Fruit fly (Drosophila melanogaster) whole organism, embryonic: ENCODE data around the gene CG3408.
A peak's percentile ranks its signal among the peaks of the same experiment; 100 is the strongest.

Experiments used
- Asciz ChIP-seq: fragments of 200-800 bp; sonication (Bioruptor generic); optimal IDR thresholded peaks from 2 replicates; lab custom pipeline; 2017; ENCODE audit warnings: missing biosample characterization, mild to moderate bottlenecking, missing genetic modification characterization, missing genetic modification reagents
- CG10431 ChIP-seq: fragments of 200-800 bp; sonication (Bioruptor generic); optimal IDR thresholded peaks from 3 replicates; lab custom pipeline; 2018; ENCODE audit warnings: missing biosample characterization, mild to moderate bottlenecking, missing genetic modification characterization
- CG11093 ChIP-seq: fragments of 200-800 bp; sonication (Bioruptor generic); IDR thresholded peaks from 3 replicates; pipeline ENCODE4 v1.3.6; 2022; ENCODE audit warnings: missing biosample characterization, missing genetic modification characterization
- CG11504 ChIP-seq: fragments of 200-800 bp; sonication (Bioruptor generic); optimal IDR thresholded peaks from 3 replicates; lab custom pipeline; 2019; ENCODE audit warnings: missing biosample characterization, mild to moderate bottlenecking, missing genetic modification characterization, moderate library complexity
- CG12071 ChIP-seq: fragments of 200-800 bp; sonication (Bioruptor generic); optimal IDR thresholded peaks from 3 replicates; lab custom pipeline; 2018; ENCODE audit warnings: missing biosample characterization, mild to moderate bottlenecking, missing genetic modification characterization
- CG12942 ChIP-seq: fragments of 200-800 bp; sonication (Bioruptor generic); optimal IDR thresholded peaks from 3 replicates; lab custom pipeline; 2016; ENCODE audit warnings: missing biosample characterization, missing genetic modification characterization
- CG13287 ChIP-seq: fragments of 200-800 bp; sonication (Bioruptor generic); IDR thresholded peaks from 2 replicates; pipeline ENCODE4 v1.3.6; 2022; ENCODE audit warnings: missing biosample characterization, missing genetic modification characterization; ENCODE audit not compliant: partially characterized antibody
- CG15479 ChIP-seq: fragments of 200-800 bp; sonication (Bioruptor generic); optimal IDR thresholded peaks from 3 replicates; lab custom pipeline; 2019; ENCODE audit warnings: missing biosample characterization, mild to moderate bottlenecking, missing genetic modification characterization, moderate library complexity
- CG1602 ChIP-seq: fragments of 200-800 bp; sonication (Bioruptor generic); optimal IDR thresholded peaks from 3 replicates; lab custom pipeline; 2016; ENCODE audit warnings: missing biosample characterization, missing genetic modification characterization
- CG17568 ChIP-seq: fragments of 200-800 bp; sonication (Bioruptor generic); optimal IDR thresholded peaks from 2 replicates; lab custom pipeline; 2018; ENCODE audit warnings: missing biosample characterization, mild to moderate bottlenecking, missing genetic modification characterization, moderate library complexity
- CG18011 ChIP-seq: fragments of 200-800 bp; sonication (Bioruptor generic); optimal IDR thresholded peaks from 2 replicates; lab custom pipeline; 2017; ENCODE audit warnings: missing biosample characterization, missing genetic modification characterization, mild to moderate bottlenecking, moderate library complexity, missing genotype
- CG18764 ChIP-seq: fragments of 200-800 bp; sonication (Bioruptor generic); optimal IDR thresholded peaks from 3 replicates; lab custom pipeline; 2016; ENCODE audit warnings: missing biosample characterization, missing genetic modification characterization
- CG30020 ChIP-seq: fragments of 200-800 bp; optimal IDR thresholded peaks from 2 replicates; lab custom pipeline; 2019; ENCODE audit warnings: missing biosample characterization, mild to moderate bottlenecking, missing genetic modification characterization, moderate library complexity
- CG30431 ChIP-seq: fragments of 200-800 bp; sonication (Bioruptor generic); optimal IDR thresholded peaks from 2 replicates; lab custom pipeline; 2017; ENCODE audit warnings: missing biosample characterization, missing genetic modification characterization
- CG3281 ChIP-seq: fragments of 200-800 bp; sonication (Bioruptor generic); optimal IDR thresholded peaks from 3 replicates; lab custom pipeline; 2017; ENCODE audit warnings: missing biosample characterization, mild to moderate bottlenecking, missing genetic modification characterization
- CG33213 ChIP-seq: fragments of 200-800 bp; sonication (Bioruptor generic); optimal IDR thresholded peaks from 3 replicates; lab custom pipeline; 2016; ENCODE audit warnings: missing biosample characterization, missing genetic modification characterization
- CG3847 ChIP-seq: fragments of 200-800 bp; sonication (Bioruptor generic); IDR thresholded peaks from 2 replicates; pipeline ENCODE4 v1.3.6; 2022; ENCODE audit warnings: missing biosample characterization, missing genetic modification characterization
- CG43689 ChIP-seq: fragments of 200-800 bp; sonication (Bioruptor generic); IDR thresholded peaks from 2 replicates; pipeline ENCODE4 v1.3.6; 2022; ENCODE audit warnings: missing biosample characterization, missing genetic modification characterization
- CG5180 ChIP-seq: fragments of 200-800 bp; sonication (Bioruptor generic); optimal IDR thresholded peaks from 3 replicates; lab custom pipeline; 2017; ENCODE audit warnings: missing biosample characterization, missing genetic modification characterization, mild to moderate bottlenecking, moderate library complexity, missing genetic modification reagents
- CG8765 ChIP-seq: fragments of 200-800 bp; sonication (Bioruptor generic); IDR thresholded peaks from 2 replicates; pipeline ENCODE4 v1.3.6; 2022; ENCODE audit warnings: missing biosample characterization, missing genetic modification characterization
- CTCF ChIP-seq: fragments of 200-800 bp; sonication (Bioruptor generic); optimal IDR thresholded peaks from 2 replicates; lab custom pipeline; 2017; ENCODE audit warnings: missing biosample characterization, mild to moderate bottlenecking, missing genetic modification characterization, moderate library complexity
- Camta ChIP-seq: fragments of 200-800 bp; sonication (Bioruptor generic); optimal IDR thresholded peaks from 2 replicates; lab custom pipeline; 2016; ENCODE audit warnings: missing biosample characterization, missing genetic modification characterization
- CkIIα-i1 ChIP-seq: fragments of 200-800 bp; sonication (Bioruptor generic); IDR thresholded peaks from 2 replicates; pipeline ENCODE4 v1.3.6; 2022; ENCODE audit warnings: missing biosample characterization, missing genetic modification characterization
- Deaf1 ChIP-seq: fragments of 200-800 bp; optimal IDR thresholded peaks from 3 replicates; lab custom pipeline; 2019; ENCODE audit warnings: missing biosample characterization, mild to moderate bottlenecking, missing genetic modification characterization, moderate library complexity
- Dref ChIP-seq: fragments of 200-800 bp; sonication (Bioruptor generic); IDR thresholded peaks from 2 replicates; pipeline ENCODE4 v1.3.6; 2022; ENCODE audit warnings: missing biosample characterization, missing genetic modification characterization
- Hmx ChIP-seq: fragments of 200-800 bp; sonication (Bioruptor generic); optimal IDR thresholded peaks from 2 replicates; lab custom pipeline; 2016; ENCODE audit warnings: missing biosample characterization, missing genetic modification characterization
- Hr3 ChIP-seq: fragments of 200-800 bp; sonication (Bioruptor generic); optimal IDR thresholded peaks from 3 replicates; lab custom pipeline; 2016; ENCODE audit warnings: missing biosample characterization, missing genetic modification characterization
- Hr51 ChIP-seq, 2 experiments: fragments of 200-800 bp; sonication (Bioruptor generic); optimal IDR thresholded peaks; 2 replicates in 1 of 2; 3 replicates in 1 of 2; lab custom pipeline; 2016 to 2018; ENCODE audit warnings: missing biosample characterization in 2 of 2, missing genetic modification characterization in 2 of 2, mild to moderate bottlenecking in 1 of 2, moderate library complexity in 1 of 2
- Mrtf ChIP-seq: fragments of 200-800 bp; sonication (Bioruptor generic); IDR thresholded peaks from 3 replicates; pipeline ENCODE4 v1.3.6; 2022; ENCODE audit warnings: missing biosample characterization, missing genetic modification characterization
- NfI ChIP-seq: fragments of 200-800 bp; sonication (Bioruptor generic); optimal IDR thresholded peaks from 3 replicates; lab custom pipeline; 2018; ENCODE audit warnings: missing biosample characterization, mild to moderate bottlenecking, missing genetic modification characterization, moderate library complexity
- Spps ChIP-seq: fragments of 200-800 bp; sonication (Bioruptor generic); optimal IDR thresholded peaks from 2 replicates; lab custom pipeline; 2018; ENCODE audit warnings: missing biosample characterization, mild to moderate bottlenecking, missing genetic modification characterization
- TFAM ChIP-seq: fragments of 200-800 bp; sonication (Bioruptor generic); optimal IDR thresholded peaks from 2 replicates; lab custom pipeline; 2017; ENCODE audit warnings: missing biosample characterization, missing genetic modification characterization, inconsistent platforms
- ac ChIP-seq: fragments of 200-800 bp; sonication (Bioruptor generic); optimal IDR thresholded peaks from 3 replicates; lab custom pipeline; 2017; ENCODE audit warnings: missing biosample characterization, mild to moderate bottlenecking, missing genetic modification characterization
- bbx ChIP-seq: fragments of 200-800 bp; sonication (Bioruptor generic); IDR thresholded peaks from 2 replicates; pipeline ENCODE4 v1.3.6; 2022; ENCODE audit warnings: missing biosample characterization, missing genetic modification characterization; ENCODE audit not compliant: partially characterized antibody
- chn ChIP-seq: fragments of 200-800 bp; sonication (Bioruptor generic); optimal IDR thresholded peaks from 2 replicates; lab custom pipeline; 2016; ENCODE audit warnings: missing biosample characterization, missing genetic modification characterization
- dan ChIP-seq: fragments of 200-800 bp; sonication (Bioruptor generic); IDR thresholded peaks from 2 replicates; pipeline ENCODE4 v1.3.6; 2022; ENCODE audit warnings: missing biosample characterization, missing genetic modification characterization
- dati ChIP-seq: fragments of 200-800 bp; sonication (Bioruptor generic); IDR thresholded peaks from 2 replicates; pipeline ENCODE4 v1.3.6; 2022; ENCODE audit warnings: missing biosample characterization, missing genetic modification characterization
- gcm ChIP-seq: fragments of 200-800 bp; sonication (Bioruptor generic); optimal IDR thresholded peaks from 2 replicates; lab custom pipeline; 2019; ENCODE audit warnings: missing biosample characterization, mild to moderate bottlenecking, missing genetic modification characterization, moderate library complexity
- gem ChIP-seq: fragments of 200-800 bp; sonication (Bioruptor generic); optimal IDR thresholded peaks from 2 replicates; lab custom pipeline; 2019; ENCODE audit warnings: missing biosample characterization, mild to moderate bottlenecking, missing genetic modification characterization, moderate library complexity
- jumu ChIP-seq: fragments of 200-800 bp; sonication (Bioruptor generic); optimal IDR thresholded peaks from 3 replicates; lab custom pipeline; 2016; ENCODE audit warnings: missing biosample characterization, missing genetic modification characterization
- nerfin-1 ChIP-seq: fragments of 200-800 bp; sonication (Bioruptor generic); optimal IDR thresholded peaks from 3 replicates; lab custom pipeline; 2019; ENCODE audit warnings: missing biosample characterization, mild to moderate bottlenecking, missing genetic modification characterization, moderate library complexity
- onecut ChIP-seq: fragments of 200-800 bp; sonication (Bioruptor generic); IDR thresholded peaks from 2 replicates; pipeline ENCODE4 v1.3.6; 2022; ENCODE audit warnings: missing biosample characterization, missing genetic modification characterization
- otp ChIP-seq: fragments of 200-800 bp; sonication (Bioruptor generic); IDR thresholded peaks from 3 replicates; pipeline ENCODE4, ENCODE4 v1.3.6; 2022; ENCODE audit warnings: missing biosample characterization, missing genetic modification characterization
- prd ChIP-seq, 3 experiments: fragments of >200 bp in 2 of 3; fragments of 200-800 bp in 1 of 3; sonication (Bioruptor generic) in 1 of 3; optimal IDR thresholded peaks in 2 of 3; IDR thresholded peaks in 1 of 3; 2 replicates in 2 of 3; 3 replicates in 1 of 3; pipeline versions ENCODE4 v1.3.6 to Lab custom; 2017 to 2022; ENCODE audit warnings: missing biosample characterization in 1 of 3, missing genetic modification characterization in 1 of 3
- ro ChIP-seq: fragments of 200-800 bp; sonication (Bioruptor generic); IDR thresholded peaks from 2 replicates; pipeline ENCODE4 v1.3.6; 2022; ENCODE audit warnings: missing biosample characterization, missing genetic modification characterization
- slou ChIP-seq: fragments of 200-800 bp; sonication (Bioruptor generic); optimal IDR thresholded peaks from 3 replicates; lab custom pipeline; 2016; ENCODE audit warnings: missing biosample characterization, missing genetic modification characterization
- toy ChIP-seq: fragments of 200-800 bp; sonication (Bioruptor generic); IDR thresholded peaks from 2 replicates; pipeline ENCODE4 v1.3.6; 2022; ENCODE audit warnings: missing biosample characterization, missing genetic modification characterization
- vvl ChIP-seq: fragments of 200-800 bp; sonication (Bioruptor generic); IDR thresholded peaks from 2 replicates; pipeline ENCODE4 v1.3.6; 2022; ENCODE audit warnings: missing biosample characterization, missing genetic modification characterization
- z ChIP-seq: fragments of 200-800 bp; sonication (Bioruptor generic); IDR thresholded peaks from 3 replicates; pipeline ENCODE4 v1.3.6; 2022; ENCODE audit warnings: missing biosample characterization, missing genetic modification characterization

The CG3408 gene

DNA sequence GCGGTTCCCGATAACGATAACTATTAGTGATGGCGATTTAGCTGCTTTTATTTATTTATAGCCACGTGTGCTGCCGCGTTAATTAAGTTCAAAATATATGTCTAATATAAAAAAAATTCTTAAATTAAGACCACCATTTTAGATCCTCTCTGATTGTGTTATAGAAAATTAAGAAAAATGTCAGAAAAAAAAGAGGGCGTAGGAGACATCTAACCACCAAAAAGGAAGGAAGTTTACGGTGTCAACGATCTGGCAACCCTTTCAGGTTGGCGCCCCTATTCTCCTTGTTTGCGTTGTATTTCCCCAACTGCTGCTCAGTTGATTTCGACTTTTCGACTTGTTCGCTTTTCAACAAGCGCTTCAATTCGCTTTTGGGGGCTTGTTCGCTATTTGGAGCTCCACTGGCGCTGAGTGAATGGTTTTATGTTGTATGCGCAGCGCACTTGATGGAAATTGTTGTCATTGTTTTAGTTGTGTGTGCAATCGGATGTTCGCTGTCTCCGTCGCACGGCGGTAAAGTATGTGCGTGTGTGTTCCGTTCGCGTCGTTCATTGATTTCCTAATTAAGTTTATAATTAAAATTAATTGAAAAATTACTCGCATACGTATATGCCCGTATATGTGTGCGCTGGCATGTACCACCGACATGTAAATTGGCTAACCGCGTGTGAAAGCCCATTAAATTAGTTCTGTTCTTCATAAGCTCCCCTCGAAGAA lies 48.5 kb downstream of the CG3408 start, which contains the start of the genes CG3434 and CG44838 (continued):
- peak; percentile 64 for TF ChIP-seq Spps (tag; lab: Kevin White, UChicago)
- no peak for TF ChIP-seq CG43689 (GFP tag; lab: Robert Waterston, UW)
- TF ChIP-seq CG10431 (GFP tag; lab: Kevin White, UChicago): peak; percentile 3
- TF ChIP-seq otp (GFP tag; lab: Robert Waterston, UW): peak; percentile 72; the same call in 2 of the 3 replicates
- peak; percentile 87 for TF ChIP-seq CG5180 (GFP tag; lab: Kevin White, UChicago)
- peak; percentile 60 for TF ChIP-seq CTCF (GFP tag; lab: Kevin White, UChicago)
- peak; percentile 75 for TF ChIP-seq CG1602 (GFP tag; lab: Kevin White, UChicago)
- peak; percentile 45; the same call in 1 of the 3 replicates for TF ChIP-seq CG11093
- no peak for TF ChIP-seq dan (GFP tag; lab: Robert Waterston, UW)
- no peak for TF ChIP-seq ac (GFP tag; lab: Kevin White, UChicago)
- peak; percentile 19 for TF ChIP-seq CG15479 (GFP tag; lab: Kevin White, UChicago)
- no peak for TF ChIP-seq toy
- TF ChIP-seq dati (GFP tag; lab: Robert Waterston, UW): peak; percentile 45; the same call in 1 of the 2 replicates
- peak; percentile 64 for TF ChIP-seq CG17568
- peak; percentile 66 for TF ChIP-seq Dref
- peak; percentile 51 for TF ChIP-seq onecut (GFP tag; lab: Robert Waterston, UW)
- peak; percentile 79 for TF ChIP-seq CG3281 (GFP tag; lab: Kevin White, UChicago)
- peak; percentile 74 for TF ChIP-seq CG12942 (GFP tag; lab: Kevin White, UChicago)
- peak; percentile 79 for TF ChIP-seq CG11504 (tag; lab: Kevin White, UChicago)
- TF ChIP-seq jumu (GFP tag; lab: Kevin White, UChicago): peak; percentile 73
- TF ChIP-seq gem: peak; percentile 88
- TF ChIP-seq CG8765: peak; percentile 64
- TF ChIP-seq Camta (GFP tag; lab: Kevin White, UChicago): peak; percentile 35
- peak; percentile 55 for TF ChIP-seq CG33213 (GFP tag; lab: Kevin White, UChicago)
- peak; percentile 41 for TF ChIP-seq CG30431 (GFP tag; lab: Kevin White, UChicago)
- TF ChIP-seq CG30020: peak; percentile 75
- peak; percentile 25; the same call in 1 of the 2 replicates for TF ChIP-seq bbx (GFP tag; lab: Robert Waterston, UW)
- TF ChIP-seq NfI: peak; percentile 72
- TF ChIP-seq vvl: peak; percentile 88
- TF ChIP-seq Mrtf (GFP tag; lab: Robert Waterston, UW): peak; percentile 68; the same call in 2 of the 3 replicates
- TF ChIP-seq CG18764 (GFP tag; lab: Kevin White, UChicago): peak; percentile 74
- peak; percentile 39 for TF ChIP-seq slou (GFP tag; lab: Kevin White, UChicago)
- peak; percentile 26 for TF ChIP-seq Hmx (GFP tag; lab: Kevin White, UChicago)
- TF ChIP-seq Hr3 (GFP tag; lab: Kevin White, UChicago): peak; percentile 82
- peak; percentile 66 to 81 for TF ChIP-seq Hr51 (GFP tag; optimal IDR thresholded peaks at IDR 0.05; lab: Kevin White, UChicago)
- peak; percentile 89 for TF ChIP-seq gcm (GFP tag; lab: Kevin White, UChicago)
- no peak for TF ChIP-seq TFAM (GFP tag; lab: Kevin White, UChicago)
- TF ChIP-seq CkIIα-i1 (GFP tag; lab: Robert Waterston, UW): no peak
- TF ChIP-seq z (GFP tag; lab: Robert Waterston, UW): no peak
- TF ChIP-seq Asciz (GFP tag; lab: Kevin White, UChicago): peak; percentile 58
- peak; percentile 18 for TF ChIP-seq CG12071
- TF ChIP-seq prd (optimal IDR thresholded peaks at IDR 0.05; lab: Kevin White, UChicago): no peak
- peak; percentile 86 for TF ChIP-seq prd (GFP tag; IDR thresholded peaks at IDR 0.05; lab: Robert Waterston, UW)
- TF ChIP-seq CG3847 (GFP tag; lab: Robert Waterston, UW): peak; percentile 86
- TF ChIP-seq Deaf1 (tag; lab: Kevin White, UChicago): peak; percentile 58
- peak; percentile 78 for TF ChIP-seq chn (GFP tag; lab: Kevin White, UChicago)
- no peak for TF ChIP-seq ro (GFP tag; lab: Robert Waterston, UW)
- peak; percentile 67 for TF ChIP-seq CG13287 (GFP tag; lab: Robert Waterston, UW)
- peak; percentile 58 for TF ChIP-seq CG18011 (GFP tag; lab: Kevin White, UChicago)
- peak; percentile 68 for TF ChIP-seq nerfin-1 (tag; lab: Kevin White, UChicago)
